Worm (Caenorhabditis elegans) whole organism, young adult: ENCODE results near the gene B0228.7.

Experiments used
- C17E4.6 ChIP-seq: fragments of 200-800 bp; sonication (Bioruptor generic); IDR thresholded peaks from 2 replicates; pipeline ENCODE4 v1.3.6; 2022; ENCODE audit warnings: missing genetic modification reagents, missing genetic modification characterization, missing compliant biosample characterization
- ceh-100 ChIP-seq: fragments of 200-800 bp; sonication (Bioruptor generic); IDR thresholded peaks from 2 replicates; pipeline ENCODE4 v1.3.6; 2022; ENCODE audit warnings: missing genetic modification reagents, missing genetic modification characterization, missing compliant biosample characterization
- chd-7 ChIP-seq: sonication (generic microtip); optimal IDR thresholded peaks from 2 replicates; lab custom pipeline; 2016; ENCODE audit warnings: mild to moderate bottlenecking, missing genetic modification characterization, moderate library complexity, missing compliant biosample characterization
- madf-10 ChIP-seq: sonication (generic microtip); optimal IDR thresholded peaks from 2 replicates; lab custom pipeline; 2016; ENCODE audit warnings: mild to moderate bottlenecking, missing genetic modification characterization, missing compliant biosample characterization
- nhr-27 ChIP-seq: fragments of 200-800 bp; sonication (Bioruptor generic); optimal IDR thresholded peaks from 2 replicates; lab custom pipeline; 2018; ENCODE audit warnings: mild to moderate bottlenecking, missing genetic modification characterization, moderate library complexity, missing compliant biosample characterization
- rcor-1 ChIP-seq: fragments of 200-800 bp; sonication (Bioruptor generic); IDR thresholded peaks from 2 replicates; pipeline ENCODE4 v1.3.6; 2022; ENCODE audit warnings: missing genetic modification reagents, missing genetic modification characterization, missing compliant biosample characterization
- unc-130 ChIP-seq: sonication (generic microtip); optimal IDR thresholded peaks from 2 replicates; lab custom pipeline; 2016; ENCODE audit warnings: missing genetic modification reagents, missing genetic modification characterization, missing compliant biosample characterization
- unc-62 ChIP-seq: fragments of 150-350 bp; optimal IDR thresholded peaks from 2 replicates; lab custom pipeline; 2014; ENCODE audit warnings: missing biosample characterization, missing genetic modification reagents, missing genetic modification characterization
- ztf-25 ChIP-seq: fragments of 200-800 bp; sonication (Bioruptor generic); IDR thresholded peaks from 2 replicates; pipeline ENCODE4 v1.3.6; 2022; ENCODE audit warnings: missing genetic modification reagents, missing genetic modification characterization, missing compliant biosample characterization

ce11 chrII:7771917-7772316, 13.1 kb upstream of the B0228.7 start, which contains the start of gene C06A8.8:
- TF ChIP-seq rcor-1 (no peak), C17E4.6 (GFP tag; lab: Robert Waterston, UW) (no peak), unc-130 (GFP tag; lab: Kevin White, UChicago) (no peak), madf-10 (tag; lab: Kevin White, UChicago) (no peak), nhr-27 (tag; lab: Kevin White, UChicago) (no peak), chd-7 (tag; lab: Kevin White, UChicago) (no peak), unc-62 (GFP tag; lab: Kevin White, UChicago) (no peak), ceh-100 (GFP tag; lab: Robert Waterston, UW) (no peak), ztf-25 (GFP tag; lab: Robert Waterston, UW) (no peak)
